Worm (Caenorhabditis elegans) whole organism, L3 larva: ENCODE data around the gene prx-10.

Source experiments
- ZK546.5 ChIP-seq: sonication (generic microtip); optimal IDR thresholded peaks from 2 replicates; lab custom pipeline; 2017; ENCODE audit warnings: missing biosample characterization, missing genetic modification characterization
- aly-2 ChIP-seq: fragments of 150-350 bp; optimal IDR thresholded peaks from 2 replicates; lab custom pipeline; 2014; ENCODE audit warnings: missing biosample characterization, missing genetic modification characterization
- ama-1 ChIP-seq: fragments of 150-350 bp; optimal IDR thresholded peaks from 2 replicates; lab custom pipeline; 2018
- ceh-28 ChIP-seq: fragments of 150-350 bp; optimal IDR thresholded peaks from 2 replicates; lab custom pipeline; 2014; ENCODE audit warnings: missing biosample characterization, missing genetic modification reagents, missing genetic modification characterization
- ceh-82 ChIP-seq: fragments of 150-350 bp; optimal IDR thresholded peaks from 2 replicates; lab custom pipeline; 2014; ENCODE audit warnings: missing biosample characterization, missing genetic modification characterization
- daf-12 ChIP-seq: fragments of 150-350 bp; optimal IDR thresholded peaks from 2 replicates; lab custom pipeline; 2014; ENCODE audit warnings: missing biosample characterization, missing genetic modification reagents, missing genetic modification characterization
- egl-27 ChIP-seq: sonication (generic microtip); optimal IDR thresholded peaks from 4 replicates; lab custom pipeline; 2017; ENCODE audit warnings: missing biosample characterization, missing genetic modification reagents, missing genetic modification characterization
- egl-5 ChIP-seq: fragments of 150-350 bp; optimal IDR thresholded peaks from 2 replicates; lab custom pipeline; 2017; ENCODE audit warnings: missing biosample characterization, missing genetic modification reagents, missing genetic modification characterization, inconsistent platforms
- elt-1 ChIP-seq: fragments of 150-350 bp; optimal IDR thresholded peaks from 2 replicates; lab custom pipeline; 2014; ENCODE audit warnings: missing biosample characterization, missing genetic modification characterization
- elt-2 ChIP-seq: sonication (generic microtip); optimal IDR thresholded peaks from 2 replicates; lab custom pipeline; 2016; ENCODE audit warnings: missing genetic modification reagents, mild to moderate bottlenecking, missing genetic modification characterization, missing compliant biosample characterization
- elt-3 ChIP-seq, 3 experiments: fragments of 150-350 bp in 1 of 3; sonication (generic microtip) in 2 of 3; optimal IDR thresholded peaks; 2 replicates in 2 of 3; 4 replicates in 1 of 3; lab custom pipeline; 2014 to 2017; ENCODE audit warnings: missing biosample characterization in 3 of 3, missing genetic modification characterization in 3 of 3
- eor-1 ChIP-seq, 2 experiments: fragments of 150-350 bp; optimal IDR thresholded peaks; 2 replicates each; lab custom pipeline; 2014 to 2018; ENCODE audit warnings: missing biosample characterization in 2 of 2, missing genetic modification characterization in 2 of 2
- fkh-10 ChIP-seq: sonication (generic microtip); optimal IDR thresholded peaks from 2 replicates; lab custom pipeline; 2017; ENCODE audit warnings: missing biosample characterization, missing genetic modification reagents, missing genetic modification characterization
- fkh-2 ChIP-seq: fragments of 150-350 bp; optimal IDR thresholded peaks from 2 replicates; lab custom pipeline; 2014; ENCODE audit warnings: missing biosample characterization, missing genetic modification reagents, missing genetic modification characterization
- fos-1 ChIP-seq: fragments of 150-350 bp; optimal IDR thresholded peaks from 2 replicates; lab custom pipeline; 2014; ENCODE audit warnings: missing biosample characterization, missing genetic modification characterization
- hmg-11 ChIP-seq: sonication (generic microtip); optimal IDR thresholded peaks from 2 replicates; lab custom pipeline; 2016; ENCODE audit warnings: missing genetic modification characterization, missing compliant biosample characterization
- jun-1 ChIP-seq: fragments of 150-350 bp; optimal IDR thresholded peaks from 2 replicates; lab custom pipeline; 2014; ENCODE audit warnings: missing biosample characterization, missing genetic modification reagents, missing genetic modification characterization
- lin-15B ChIP-seq: fragments of 150-350 bp; optimal IDR thresholded peaks from 2 replicates; lab custom pipeline; 2014; ENCODE audit warnings: missing biosample characterization, missing genetic modification characterization
- lin-39 ChIP-seq: fragments of 150-350 bp; optimal IDR thresholded peaks from 2 replicates; lab custom pipeline; 2018; ENCODE audit warnings: missing biosample characterization, missing genetic modification reagents, missing genetic modification characterization
- lsy-12 ChIP-seq: sonication (generic microtip); optimal IDR thresholded peaks from 2 replicates; lab custom pipeline; 2016; ENCODE audit warnings: mild to moderate bottlenecking, missing genetic modification characterization, missing compliant biosample characterization
- mdl-1 ChIP-seq: fragments of 150-350 bp; optimal IDR thresholded peaks from 2 replicates; lab custom pipeline; 2014; ENCODE audit warnings: missing biosample characterization, missing genetic modification characterization
- mml-1 ChIP-seq: fragments of 150-350 bp; sonication (generic microtip); optimal IDR thresholded peaks from 3 replicates; lab custom pipeline; 2014; ENCODE audit warnings: missing biosample characterization, missing genetic modification characterization
- nfya-1 ChIP-seq: sonication (generic microtip); optimal IDR thresholded peaks from 2 replicates; lab custom pipeline; 2017; ENCODE audit warnings: missing genetic modification characterization, mild to moderate bottlenecking, missing compliant biosample characterization, antibody characterized with exemption, moderate library complexity; ENCODE audit not compliant: insufficient read depth
- nhr-11 ChIP-seq: fragments of 150-350 bp; optimal IDR thresholded peaks from 2 replicates; lab custom pipeline; 2014; ENCODE audit warnings: missing biosample characterization, missing genetic modification characterization
- nhr-12 ChIP-seq: fragments of 150-350 bp; optimal IDR thresholded peaks from 2 replicates; lab custom pipeline; 2014; ENCODE audit warnings: missing biosample characterization, missing genetic modification characterization
- nhr-23 ChIP-seq: fragments of 150-350 bp; optimal IDR thresholded peaks from 2 replicates; lab custom pipeline; 2014; ENCODE audit warnings: missing biosample characterization, missing genetic modification reagents, missing genetic modification characterization
- nhr-237 ChIP-seq: fragments of 150-350 bp; optimal IDR thresholded peaks from 2 replicates; lab custom pipeline; 2014; ENCODE audit warnings: missing biosample characterization, missing genetic modification characterization
- nhr-28 ChIP-seq: fragments of 150-350 bp; optimal IDR thresholded peaks from 2 replicates; lab custom pipeline; 2014; ENCODE audit warnings: missing biosample characterization, missing genetic modification characterization
- nhr-43 ChIP-seq: sonication (generic microtip); optimal IDR thresholded peaks from 2 replicates; lab custom pipeline; 2016; ENCODE audit warnings: mild to moderate bottlenecking, missing genetic modification characterization, missing compliant biosample characterization; ENCODE audit not compliant: poor library complexity, severe bottlenecking
- nhr-67 ChIP-seq: fragments of 150-350 bp; optimal IDR thresholded peaks from 2 replicates; lab custom pipeline; 2014; ENCODE audit warnings: missing biosample characterization, missing genetic modification characterization
- nhr-76 ChIP-seq: fragments of 150-350 bp; sonication (generic microtip); optimal IDR thresholded peaks from 5 replicates; lab custom pipeline; 2014; ENCODE audit warnings: missing biosample characterization, missing genetic modification characterization
- nhr-77 ChIP-seq: fragments of 150-350 bp; optimal IDR thresholded peaks from 2 replicates; lab custom pipeline; 2014; ENCODE audit warnings: missing biosample characterization, missing genetic modification characterization
- pha-4 ChIP-seq: fragments of 150-350 bp; optimal IDR thresholded peaks from 2 replicates; lab custom pipeline; 2014; ENCODE audit warnings: missing biosample characterization, missing genetic modification reagents, missing genetic modification characterization
- pqm-1 ChIP-seq: fragments of 150-350 bp; optimal IDR thresholded peaks from 2 replicates; lab custom pipeline; 2017; ENCODE audit warnings: missing biosample characterization, missing genetic modification characterization, inconsistent platforms
- sea-2 ChIP-seq: fragments of 150-350 bp; sonication (generic microtip); optimal IDR thresholded peaks from 4 replicates; lab custom pipeline; 2014; ENCODE audit warnings: missing biosample characterization, missing genetic modification reagents, missing genetic modification characterization
- skn-1 ChIP-seq: fragments of 150-350 bp; optimal IDR thresholded peaks from 2 replicates; lab custom pipeline; 2014; ENCODE audit warnings: missing biosample characterization, missing genetic modification characterization
- snpc-4 ChIP-seq: fragments of 150-350 bp; optimal IDR thresholded peaks from 2 replicates; lab custom pipeline; 2014; ENCODE audit warnings: missing biosample characterization, missing genetic modification characterization
- tbx-2 ChIP-seq: sonication (generic microtip); optimal IDR thresholded peaks from 2 replicates; lab custom pipeline; 2016; ENCODE audit warnings: mild to moderate bottlenecking, missing genetic modification characterization, missing compliant biosample characterization
- unc-39 ChIP-seq: sonication (generic microtip); optimal IDR thresholded peaks from 4 replicates; lab custom pipeline; 2017; ENCODE audit warnings: missing biosample characterization, missing genetic modification characterization
- unc-62 ChIP-seq: fragments of 150-350 bp; sonication (generic microtip); optimal IDR thresholded peaks from 4 replicates; lab custom pipeline; 2014; ENCODE audit warnings: missing biosample characterization, missing genetic modification reagents, missing genetic modification characterization
- zag-1 ChIP-seq: fragments of 150-350 bp; optimal IDR thresholded peaks from 2 replicates; lab custom pipeline; 2014; ENCODE audit warnings: missing biosample characterization, missing genetic modification characterization
- ztf-11 ChIP-seq: fragments of 150-350 bp; optimal IDR thresholded peaks from 2 replicates; lab custom pipeline; 2014; ENCODE audit warnings: missing biosample characterization, missing genetic modification characterization
- ztf-4 ChIP-seq: fragments of 150-350 bp; optimal IDR thresholded peaks from 2 replicates; lab custom pipeline; 2014; ENCODE audit warnings: missing biosample characterization, missing genetic modification characterization

The prx-10 gene

DNA sequence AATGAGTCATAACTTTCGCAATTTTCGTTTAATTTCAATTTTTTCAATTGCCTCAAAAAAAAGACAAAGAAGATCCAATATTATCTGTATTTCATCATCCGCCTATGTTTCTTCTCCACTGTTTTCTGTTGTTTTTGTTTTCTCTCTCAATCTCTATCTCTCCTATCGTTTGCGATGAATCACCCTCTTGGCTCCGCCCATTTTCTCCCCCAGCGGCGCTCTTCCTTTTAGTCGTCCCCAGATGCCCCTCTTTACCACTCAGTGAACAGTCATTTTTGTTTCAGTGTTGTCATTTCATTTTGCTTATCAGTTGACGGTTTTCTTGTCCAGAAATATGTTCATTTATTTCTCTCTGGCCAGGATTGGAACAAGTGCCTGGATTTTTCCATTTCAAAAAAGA, 11.3 kb upstream of the prx-10 start (continued):
- no peak for TF ChIP-seq ceh-82 (tag; lab: Kevin White, UChicago)
- no peak for TF ChIP-seq nhr-76 (tag; lab: Kevin White, UChicago)
- TF ChIP-seq pha-4 (tag; lab: Kevin White, UChicago), result peak; percentile 12
- TF ChIP-seq ceh-28 (tag; lab: Kevin White, UChicago), result no peak
- TF ChIP-seq ztf-4 (tag; lab: Kevin White, UChicago), result no peak
- peak; percentile 3 for TF ChIP-seq egl-27 (tag; lab: Kevin White, UChicago)
- no peak for TF ChIP-seq sea-2 (GFP tag; lab: Kevin White, UChicago)
- TF ChIP-seq tbx-2, result no peak
- no peak for TF ChIP-seq eor-1 (tag; optimal IDR thresholded peaks at IDR 0.05; lab: Kevin White, UChicago)
- no peak for TF ChIP-seq nhr-28 (tag; lab: Kevin White, UChicago)
- TF ChIP-seq unc-62 (GFP tag; lab: Kevin White, UChicago), result no peak
- no peak for TF ChIP-seq ztf-11 (tag; lab: Kevin White, UChicago)
- TF ChIP-seq egl-5 (tag; lab: Kevin White, UChicago), result no peak
- TF ChIP-seq ama-1 (lab: Kevin White, UChicago), result peak; percentile 20
- peak; percentile 37 for TF ChIP-seq elt-2 (tag; lab: Kevin White, UChicago)
- TF ChIP-seq lin-39 (tag; lab: Kevin White, UChicago), result no peak
- TF ChIP-seq unc-39 (tag; lab: Kevin White, UChicago), result no peak
- TF ChIP-seq, all 47 proteins: peak for 9

DNA sequence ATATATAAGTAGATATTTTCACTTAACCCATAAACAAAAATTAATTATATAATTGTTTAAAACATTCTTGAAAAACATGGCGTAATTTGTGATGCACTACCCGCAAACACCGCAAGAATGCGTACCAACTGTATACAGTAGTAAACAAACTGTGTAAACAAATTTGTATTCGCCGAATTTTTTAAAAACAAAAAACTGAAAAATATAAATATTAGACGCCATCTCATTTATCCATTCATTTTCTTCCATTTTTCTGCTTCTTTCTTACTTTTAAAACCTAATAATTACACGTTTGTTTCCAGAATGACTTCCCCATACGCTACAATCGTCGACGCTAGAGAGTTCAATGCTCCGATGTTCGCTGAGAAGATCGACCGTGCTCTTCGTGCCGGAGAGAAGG, 10.9 kb upstream of the prx-10 start, which contains the start of gene nex-1:
Gene nex-1 (plus strand): TSS at position 301 of the 400 bp plus-strand sequence.
- TF ChIP-seq nhr-28 (tag; lab: Kevin White, UChicago) (no peak), unc-39 (tag; lab: Kevin White, UChicago) (no peak), tbx-2 (no peak), hmg-11 (no peak), aly-2 (tag; lab: Kevin White, UChicago) (no peak), elt-2 (tag; lab: Kevin White, UChicago) (no peak), jun-1 (tag; lab: Kevin White, UChicago) (no peak), nhr-12 (tag; lab: Kevin White, UChicago) (no peak), fos-1 (no peak), snpc-4 (tag; lab: Kevin White, UChicago) (no peak), ZK546.5 (tag; lab: Kevin White, UChicago) (no peak), elt-3 (tag; optimal IDR thresholded peaks at IDR 0.05; lab: Kevin White, UChicago) (no peak)
- TF ChIP-seq, all 47 proteins: peak for 0

- TF ChIP-seq lsy-12 (tag; lab: Kevin White, UChicago), result peak; percentile 77
- no peak for TF ChIP-seq ztf-11 (tag; lab: Kevin White, UChicago)
- TF ChIP-seq skn-1 (tag; lab: Kevin White, UChicago), result peak; percentile 57
- no peak for TF ChIP-seq elt-1 (tag; lab: Kevin White, UChicago)
- TF ChIP-seq pha-4 (tag; lab: Kevin White, UChicago), result peak; percentile 97
- TF ChIP-seq mml-1 (tag; lab: Kevin White, UChicago), result no peak
- peak; percentile 30 for TF ChIP-seq nhr-11 (tag; lab: Kevin White, UChicago)
- TF ChIP-seq tbx-2, result peak; percentile 29
- no peak for TF ChIP-seq nhr-77 (tag; lab: Kevin White, UChicago)
- TF ChIP-seq mdl-1 (tag; lab: Kevin White, UChicago), result no peak
- no peak for TF ChIP-seq nhr-67 (tag; lab: Kevin White, UChicago)
- TF ChIP-seq nhr-23 (tag; lab: Kevin White, UChicago), result peak; percentile 92
- peak; percentile 95 for TF ChIP-seq lin-15B (tag; lab: Kevin White, UChicago)
- TF ChIP-seq egl-27 (tag; lab: Kevin White, UChicago), result no peak
- peak; percentile 93 for TF ChIP-seq nfya-1 (tag; lab: Kevin White, UChicago)
- TF ChIP-seq eor-1 (tag; optimal IDR thresholded peaks at IDR 0.05; lab: Kevin White, UChicago), result no peak
- no peak for TF ChIP-seq nhr-237 (tag; lab: Kevin White, UChicago)
- no peak for TF ChIP-seq ceh-28 (tag; lab: Kevin White, UChicago)
- peak; percentile 91 for TF ChIP-seq hmg-11
- TF ChIP-seq zag-1, result no peak
- TF ChIP-seq pqm-1 (tag; lab: Kevin White, UChicago), result peak; percentile 42
- TF ChIP-seq jun-1 (tag; lab: Kevin White, UChicago), result peak; percentile 2
- peak; percentile 94 for TF ChIP-seq lin-39 (tag; lab: Kevin White, UChicago)
- TF ChIP-seq elt-3 (tag; optimal IDR thresholded peaks at IDR 0.05; lab: Kevin White, UChicago), result no peak
- no peak for TF ChIP-seq fkh-2 (tag; lab: Kevin White, UChicago)
- no peak for TF ChIP-seq nhr-12 (tag; lab: Kevin White, UChicago)
- peak; percentile 42 for TF ChIP-seq ama-1 (lab: Kevin White, UChicago)
- TF ChIP-seq fos-1, result no peak
- TF ChIP-seq aly-2 (tag; lab: Kevin White, UChicago), result no peak
- no peak for TF ChIP-seq daf-12 (tag; lab: Kevin White, UChicago)
- peak; percentile 40 for TF ChIP-seq snpc-4 (tag; lab: Kevin White, UChicago)
- peak; percentile 62 for TF ChIP-seq elt-2 (tag; lab: Kevin White, UChicago)
- TF ChIP-seq fkh-10 (GFP tag; lab: Kevin White, UChicago), result peak; percentile 33
- no peak for TF ChIP-seq unc-39 (tag; lab: Kevin White, UChicago)
- no peak for TF ChIP-seq unc-62 (GFP tag; lab: Kevin White, UChicago)
- TF ChIP-seq ZK546.5 (tag; lab: Kevin White, UChicago), result no peak
- TF ChIP-seq ztf-4 (tag; lab: Kevin White, UChicago), result peak; percentile 25
- peak; percentile 88 for TF ChIP-seq egl-5 (tag; lab: Kevin White, UChicago)
- no peak for TF ChIP-seq sea-2 (GFP tag; lab: Kevin White, UChicago)
- TF ChIP-seq nhr-76 (tag; lab: Kevin White, UChicago), result no peak
- TF ChIP-seq ceh-82 (tag; lab: Kevin White, UChicago), result peak; percentile 9
- TF ChIP-seq nhr-43 (tag; lab: Kevin White, UChicago), result peak; percentile 80
Observed at ce11 chrIII:5227831-5228467, 8.3 kb upstream of the prx-10 start, which contains the start of the genes C34E10.12, C34E10.10 and atp-2. C34E10.12 (minus strand) TSS chrIII:5227881. C34E10.10 (minus strand) TSS chrIII:5227884. atp-2 (plus strand) TSS chrIII:5228417.
